Worm (Caenorhabditis elegans): ENCODE measurements around the gene mrps-18A.

- TF ChIP-seq tra-4 (tag; optimal IDR thresholded peaks at IDR 0.05) (no peak), B0310.2 (tag; optimal IDR thresholded peaks at IDR 0.05) (no peak), aly-1 (tag; optimal IDR thresholded peaks at IDR 0.05) (no peak), ama-1 (optimal IDR thresholded peaks at IDR 0.05) (no peak), flt-1 (GFP tag; IDR thresholded peaks at IDR 0.05) (no peak), scrt-1 (GFP tag; IDR thresholded peaks at IDR 0.05) (no peak), hnd-1 (tag; optimal IDR thresholded peaks at IDR 0.05) (no peak), tbx-37 (GFP tag; conservative IDR thresholded peaks at IDR 0.05) (no peak), ets-7 (tag; optimal IDR thresholded peaks at IDR 0.05) (no peak), hmg-4 (GFP tag; optimal IDR thresholded peaks at IDR 0.05) (no peak), tbx-11 (GFP tag; IDR thresholded peaks at IDR 0.05) (no peak)
Observed at ce11 chrIII:8305816-8306215, 25.9 kb downstream of the mrps-18A start.
